Fruit fly (Drosophila melanogaster): ENCODE measurements around the gene Prp4k.

The Prp4k gene

DNA sequence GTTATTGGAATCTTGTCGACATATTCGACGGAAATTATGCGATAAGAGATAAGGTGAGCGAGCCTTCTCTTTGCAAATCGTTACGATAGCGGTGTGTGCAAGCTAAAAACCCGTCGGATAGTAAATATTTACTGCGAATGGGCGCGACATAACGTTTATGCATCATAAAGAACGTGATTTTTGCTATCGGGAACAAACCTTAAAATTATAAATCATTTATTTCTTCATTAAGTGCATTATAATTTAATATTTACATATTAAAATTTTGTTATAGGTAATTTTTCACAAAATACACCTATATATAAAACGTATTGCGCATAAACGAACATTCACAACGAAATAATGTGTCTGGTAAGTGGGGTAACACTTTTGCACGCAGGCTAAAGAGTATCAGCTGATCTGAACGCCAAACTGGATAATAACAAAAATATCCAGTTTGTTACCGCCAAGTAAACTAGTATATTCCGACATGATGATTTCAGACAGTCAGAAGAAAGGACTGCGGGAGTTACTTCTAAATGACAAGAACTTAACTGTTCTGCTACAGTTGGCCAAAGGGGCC lies 5.5 kb downstream of the Prp4k start, which contains the start of the genes Gk1 and CG13876 (continued):
- peak; percentile 94 for TF ChIP-seq CG8388 (GFP tag; optimal IDR thresholded peaks at IDR 0.05)
- no peak for TF ChIP-seq CG14860 (GFP tag; IDR thresholded peaks at IDR 0.05; ENCODE audit: partially characterized antibody)
- TF ChIP-seq Dref (GFP tag; IDR thresholded peaks at IDR 0.05), result no peak
- no peak for TF ChIP-seq pb (GFP tag; optimal IDR thresholded peaks at IDR 0.05)
- TF ChIP-seq CG3065 (GFP tag; optimal IDR thresholded peaks at IDR 0.05), result peak; percentile 74
- peak; percentile 94 for TF ChIP-seq CG9817 (tag; optimal IDR thresholded peaks at IDR 0.05)
- peak; percentile 96 for TF ChIP-seq CG3281 (GFP tag; optimal IDR thresholded peaks at IDR 0.05)
- peak; percentile 91 for TF ChIP-seq ken (GFP tag; IDR thresholded peaks at IDR 0.05)
- peak; percentile 81 for TF ChIP-seq ewg (GFP tag; optimal IDR thresholded peaks at IDR 0.05)
- no peak for TF ChIP-seq fru (optimal IDR thresholded peaks at IDR 0.05)
- peak; percentile 97 for TF ChIP-seq Xrp1 (GFP tag; IDR thresholded peaks at IDR 0.05)
- no peak for TF ChIP-seq HmgD (GFP tag; optimal IDR thresholded peaks at IDR 0.05)
- TF ChIP-seq Mad (GFP tag; optimal IDR thresholded peaks at IDR 0.05), result peak; percentile 64
- no peak for TF ChIP-seq Tbp (GFP tag; optimal IDR thresholded peaks at IDR 0.05)
- no peak for TF ChIP-seq dm (GFP tag; optimal IDR thresholded peaks at IDR 0.05)
- TF ChIP-seq eve (GFP tag; optimal IDR thresholded peaks at IDR 0.05), result no peak
- TF ChIP-seq CG31365 (tag; optimal IDR thresholded peaks at IDR 0.05), result peak; percentile 77
- TF ChIP-seq Ravus (GFP tag; IDR thresholded peaks at IDR 0.05), result peak; percentile 77
- TF ChIP-seq bsh (GFP tag; optimal IDR thresholded peaks at IDR 0.05), result peak; percentile 76 to 96
- peak; percentile 81 for TF ChIP-seq wor (GFP tag; IDR thresholded peaks at IDR 0.05)
- peak; percentile 83 for TF ChIP-seq cas (GFP tag; IDR thresholded peaks at IDR 0.05)
- TF ChIP-seq CG10274 (GFP tag; optimal IDR thresholded peaks at IDR 0.05), result peak; percentile 79
- peak; percentile 77 for TF ChIP-seq Bteb2 (GFP tag; optimal IDR thresholded peaks at IDR 0.05)
- peak; percentile 97 for TF ChIP-seq CG11695 (GFP tag; IDR thresholded peaks at IDR 0.05)
- TF ChIP-seq knrl (GFP tag; IDR thresholded peaks at IDR 0.05; ENCODE audit: partially characterized antibody), result no peak; the same call in 2 of the 3 replicates
- peak; percentile 78 for TF ChIP-seq ro (GFP tag; IDR thresholded peaks at IDR 0.05)
- TF ChIP-seq pum (GFP tag; optimal IDR thresholded peaks at IDR 0.05), result peak; percentile 29
- TF ChIP-seq jumu (GFP tag; optimal IDR thresholded peaks at IDR 0.05), result no peak
- TF ChIP-seq CG11456 (GFP tag; IDR thresholded peaks at IDR 0.05), result peak; percentile 82; the same call in 2 of the 3 replicates
- peak; percentile 97 for TF ChIP-seq CG32532 (GFP tag; IDR thresholded peaks at IDR 0.05)
- TF ChIP-seq zfh1 (GFP tag; IDR thresholded peaks at IDR 0.05), result peak; percentile 96
- TF ChIP-seq chif (GFP tag; optimal IDR thresholded peaks at IDR 0.05), result peak in 1 of 2 experiments; percentile 44
- no peak for TF ChIP-seq nau (GFP tag; optimal IDR thresholded peaks at IDR 0.05)
- peak; percentile 71 for TF ChIP-seq bigmax (GFP tag; optimal IDR thresholded peaks at IDR 0.05)
- peak; percentile 92 for TF ChIP-seq Med (GFP tag)
- no peak for TF ChIP-seq NK7.1 (GFP tag; optimal IDR thresholded peaks at IDR 0.05)
- TF ChIP-seq crc (GFP tag; optimal IDR thresholded peaks at IDR 0.05), result no peak
- peak; percentile 97 for TF ChIP-seq BtbVII (GFP tag; optimal IDR thresholded peaks at IDR 0.05)
- TF ChIP-seq CG34422 (GFP tag; IDR thresholded peaks at IDR 0.05), result peak; percentile 93
- no peak for TF ChIP-seq MTF-1 (GFP tag; optimal IDR thresholded peaks at IDR 0.05; ENCODE audit: borderline replicate concordance)
- TF ChIP-seq tap (tag; optimal IDR thresholded peaks at IDR 0.05), result peak; percentile 97
- no peak for TF ChIP-seq pita (GFP tag; optimal IDR thresholded peaks at IDR 0.05)
- peak; percentile 30 for TF ChIP-seq Sry-β (GFP tag; optimal IDR thresholded peaks at IDR 0.05)
- TF ChIP-seq GATAe (GFP tag; conservative IDR thresholded peaks at IDR 0.05), result peak; percentile 74
- TF ChIP-seq CrebB (tag; optimal IDR thresholded peaks at IDR 0.05), result peak; percentile 96
- peak; percentile 93 for TF ChIP-seq H2.0 (GFP tag; IDR thresholded peaks at IDR 0.05)
- TF ChIP-seq sd (tag; optimal IDR thresholded peaks at IDR 0.05), result peak; percentile 94
- peak; percentile 96 for TF ChIP-seq stc (GFP tag; IDR thresholded peaks at IDR 0.05)
- no peak for TF ChIP-seq CG16813 (GFP tag; IDR thresholded peaks at IDR 0.05; ENCODE audit: partially characterized antibody)
- peak; percentile 94 for TF ChIP-seq CG6854 (GFP tag; optimal IDR thresholded peaks at IDR 0.05)
- no peak for TF ChIP-seq repo (GFP tag; optimal IDR thresholded peaks at IDR 0.05)

All from whole organism, embryonic.